Fruit fly (Drosophila melanogaster): ENCODE data around the gene CG14313.
A peak's percentile ranks its signal among the peaks of the same experiment; 100 is the strongest.

CG14313 gene

DNA sequence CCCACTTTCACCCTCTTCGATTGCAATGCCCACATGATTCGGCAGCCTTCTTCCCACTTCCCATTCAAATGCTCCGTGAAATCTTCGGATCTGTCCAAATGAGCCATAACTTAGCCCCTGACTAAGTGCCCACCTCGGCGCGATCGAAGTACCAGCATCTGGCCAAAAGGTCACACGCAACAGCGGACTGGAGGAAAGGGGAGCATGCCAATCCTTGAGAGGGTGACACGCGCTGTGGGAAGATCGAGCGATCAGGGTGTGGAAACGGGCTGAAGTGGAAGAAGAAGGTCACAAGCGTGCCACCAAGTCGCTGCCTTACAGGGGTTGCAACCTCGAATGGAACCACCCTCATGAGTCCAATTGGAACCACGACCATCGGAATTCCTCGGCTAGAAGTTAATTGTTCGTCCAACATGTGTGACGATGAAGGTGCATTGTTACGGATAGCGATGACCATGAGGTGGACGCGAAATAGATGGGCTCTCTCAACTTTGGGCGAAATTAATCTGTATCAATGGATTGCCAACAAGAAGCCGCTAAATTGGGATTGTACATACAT lies 43.0 kb upstream of the CG14313 start (continued):
- TF ChIP-seq inv (GFP tag; IDR thresholded peaks at IDR 0.05; ENCODE audit: partially characterized antibody) (no peak), Elba2 (GFP tag; optimal IDR thresholded peaks at IDR 0.05) (no peak), eyg (GFP tag; optimal IDR thresholded peaks at IDR 0.05) (no peak), tll (GFP tag; optimal IDR thresholded peaks at IDR 0.05) (peak in 1 of 2 experiments; percentile 29), CG17829 (tag; optimal IDR thresholded peaks at IDR 0.05) (no peak), CG8089 (GFP tag; optimal IDR thresholded peaks at IDR 0.05) (no peak), CG30020 (tag; optimal IDR thresholded peaks at IDR 0.05) (no peak), Sry-β (GFP tag; optimal IDR thresholded peaks at IDR 0.05) (no peak), wor (GFP tag; IDR thresholded peaks at IDR 0.05) (no peak), HLHmδ (GFP tag; optimal IDR thresholded peaks at IDR 0.05) (peak; percentile 11), pros (GFP tag; optimal IDR thresholded peaks at IDR 0.05) (peak; percentile 81), row (GFP tag; IDR thresholded peaks at IDR 0.05) (no peak), Ptx1 (GFP tag; IDR thresholded peaks at IDR 0.05) (no peak), insv (GFP tag; optimal IDR thresholded peaks at IDR 0.05) (peak in 1 of 2 experiments; percentile 84), lab (GFP tag; optimal IDR thresholded peaks at IDR 0.05) (no peak), nerfin-1 (tag; optimal IDR thresholded peaks at IDR 0.05) (peak; percentile 97), D (optimal IDR thresholded peaks at IDR 0.05) (peak; percentile 46), D (GFP tag; optimal IDR thresholded peaks at IDR 0.05) (no peak), gcm (GFP tag; optimal IDR thresholded peaks at IDR 0.05) (peak; percentile 72), CG15011 (GFP tag; optimal IDR thresholded peaks at IDR 0.05) (no peak), mam (GFP tag; optimal IDR thresholded peaks at IDR 0.05) (no peak), Atf-2 (GFP tag; optimal IDR thresholded peaks at IDR 0.05) (no peak), CG6272 (GFP tag; IDR thresholded peaks at IDR 0.05) (no peak), scrt (GFP tag; optimal IDR thresholded peaks at IDR 0.05) (no peak), CkIIα-i1 (GFP tag; IDR thresholded peaks at IDR 0.05) (no peak), so (GFP tag; IDR thresholded peaks at IDR 0.05) (no peak), slp2 (GFP tag; optimal IDR thresholded peaks at IDR 0.05) (no peak), CG5180 (GFP tag; optimal IDR thresholded peaks at IDR 0.05) (peak; percentile 86), CG8944 (GFP tag; optimal IDR thresholded peaks at IDR 0.05) (no peak), gem (tag; optimal IDR thresholded peaks at IDR 0.05) (no peak), Opbp (GFP tag; IDR thresholded peaks at IDR 0.05; ENCODE audit: partially characterized antibody) (no peak), NK7.1 (GFP tag; optimal IDR thresholded peaks at IDR 0.05) (no peak), CG7786 (GFP tag; optimal IDR thresholded peaks at IDR 0.05) (no peak)

DNA sequence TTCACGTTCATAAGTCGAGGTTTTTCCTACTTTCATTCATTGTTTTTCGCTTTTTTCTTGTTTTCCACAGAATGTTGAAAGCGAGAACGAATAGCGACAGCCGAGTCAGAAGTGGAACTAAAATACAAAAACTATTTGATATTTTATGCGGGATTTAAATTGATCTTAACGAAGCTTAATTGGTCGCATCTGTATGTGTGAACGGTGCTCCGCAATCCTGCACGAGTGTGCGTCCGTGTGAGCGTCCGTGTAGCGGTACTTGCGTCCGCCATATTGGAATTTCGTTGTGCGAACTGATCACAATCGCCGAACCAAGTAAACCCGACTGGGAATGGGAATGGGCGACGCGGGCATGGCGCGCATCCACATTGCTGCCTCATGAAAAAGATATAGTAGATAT lies 40.4 kb upstream of the CG14313 start:
- TF ChIP-seq CG10959 (GFP tag; IDR thresholded peaks at IDR 0.05) (no peak), Bgb (GFP tag; IDR thresholded peaks at IDR 0.05; ENCODE audit: partially characterized antibody) (no peak), CG7786 (GFP tag; optimal IDR thresholded peaks at IDR 0.05) (no peak), peb (GFP tag; IDR thresholded peaks at IDR 0.05) (no peak), Meics (GFP tag; optimal IDR thresholded peaks at IDR 0.05) (no peak), gce (GFP tag; IDR thresholded peaks at IDR 0.05) (no peak), row (GFP tag; IDR thresholded peaks at IDR 0.05) (no peak), Nf-YC (tag; optimal IDR thresholded peaks at IDR 0.05) (no peak), Abd-B (GFP tag; optimal IDR thresholded peaks at IDR 0.05) (no peak), CG17802 (tag; optimal IDR thresholded peaks at IDR 0.05) (peak; percentile 92), unc-4 (GFP tag; IDR thresholded peaks at IDR 0.05; ENCODE audit: partially characterized antibody) (no peak), CG4707 (GFP tag; optimal IDR thresholded peaks at IDR 0.05) (no peak), CG2202 (tag; optimal IDR thresholded peaks at IDR 0.05) (no peak), CG8924 (tag; optimal IDR thresholded peaks at IDR 0.05) (no peak), cg (GFP tag; optimal IDR thresholded peaks at IDR 0.05) (peak; percentile 22), phol (tag; optimal IDR thresholded peaks at IDR 0.05) (peak; percentile 70), tio (GFP tag; optimal IDR thresholded peaks at IDR 0.05) (no peak), CG42726 (GFP tag; IDR thresholded peaks at IDR 0.05; ENCODE audit: partially characterized antibody) (no peak), gcm (GFP tag; optimal IDR thresholded peaks at IDR 0.05) (peak; percentile 48), E2f2 (GFP tag; IDR thresholded peaks at IDR 0.05) (no peak), CG14860 (GFP tag; IDR thresholded peaks at IDR 0.05; ENCODE audit: partially characterized antibody) (no peak)
